Worm (Caenorhabditis elegans) whole organism, midembryonic: ENCODE measurements around the gene F52E10.4.

ENCODE experiments used
- cog-1 ChIP-seq: sonication (generic microtip); optimal IDR thresholded peaks from 2 replicates; lab custom pipeline; 2016; ENCODE audit warnings: missing genetic modification characterization, missing compliant biosample characterization
- klf-2 ChIP-seq: fragments of 200-800 bp; sonication (Bioruptor generic); conservative IDR thresholded peaks from 2 replicates; pipeline ENCODE4 v1.3.6; 2022; ENCODE audit warnings: missing genetic modification reagents, missing genetic modification characterization, missing compliant biosample characterization
- med-1 ChIP-seq: sonication (generic microtip); optimal IDR thresholded peaks from 2 replicates; lab custom pipeline; 2017; ENCODE audit warnings: missing genetic modification characterization, mild to moderate bottlenecking, missing compliant biosample characterization, antibody characterized with exemption, missing genetic modification reagents; ENCODE audit not compliant: insufficient read depth

ce11 chrX:16275255-16275813, 17.5 kb downstream of the F52E10.4 start, which contains the start of gene sdc-1:
- TF ChIP-seq med-1 (no peak), cog-1 (tag; lab: Kevin White, UChicago) (no peak), klf-2 (GFP tag; lab: Robert Waterston, UW) (no peak)
